Worm (Caenorhabditis elegans) whole organism, early embryonic: Measurements from ENCODE around the gene mrpl-46.

ENCODE experiments used
- B0310.2 ChIP-seq: sonication (generic microtip); optimal IDR thresholded peaks from 2 replicates; lab custom pipeline; 2016; ENCODE audit warnings: mild to moderate bottlenecking, missing genetic modification characterization, missing compliant biosample characterization
- F13C5.2 ChIP-seq: sonication (generic microtip); optimal IDR thresholded peaks from 2 replicates; lab custom pipeline; 2017; ENCODE audit warnings: mild to moderate bottlenecking, missing genetic modification characterization, inconsistent platforms, missing compliant biosample characterization
- ama-1 ChIP-seq: fragments of 150-350 bp; optimal IDR thresholded peaks from 2 replicates; lab custom pipeline; 2014
- ets-7 ChIP-seq: sonication (generic microtip); optimal IDR thresholded peaks from 2 replicates; lab custom pipeline; 2016; ENCODE audit warnings: missing genotype, missing genetic modification characterization, missing compliant biosample characterization
- flt-1 ChIP-seq: fragments of 200-800 bp; sonication (Bioruptor generic); IDR thresholded peaks from 2 replicates; pipeline ENCODE4 v1.3.6; 2022; ENCODE audit warnings: missing genetic modification characterization, missing compliant biosample characterization
- hmbx-1 ChIP-seq: sonication (generic microtip); optimal IDR thresholded peaks from 2 replicates; lab custom pipeline; 2016; ENCODE audit warnings: mild to moderate bottlenecking, missing genetic modification characterization, missing compliant biosample characterization
- hmg-4 ChIP-seq: fragments of 200-800 bp; sonication (Bioruptor generic); optimal IDR thresholded peaks from 2 replicates; lab custom pipeline; 2018; ENCODE audit warnings: mild to moderate bottlenecking, missing genetic modification characterization, missing compliant biosample characterization
- hnd-1 ChIP-seq: sonication (generic microtip); optimal IDR thresholded peaks from 2 replicates; lab custom pipeline; 2016; ENCODE audit warnings: missing genetic modification characterization, missing compliant biosample characterization
- pes-1 ChIP-seq: fragments of 200-800 bp; sonication (Bioruptor generic); IDR thresholded peaks from 2 replicates; pipeline ENCODE4 v1.3.6; 2022; ENCODE audit warnings: missing genetic modification reagents, missing genetic modification characterization, missing compliant biosample characterization
- scrt-1 ChIP-seq: fragments of 200-800 bp; sonication (Bioruptor generic); IDR thresholded peaks from 2 replicates; pipeline ENCODE4 v1.3.6; 2022; ENCODE audit warnings: missing genetic modification characterization, missing compliant biosample characterization
- tbx-37 ChIP-seq: fragments of 200-800 bp; sonication (Bioruptor generic); conservative IDR thresholded peaks from 2 replicates; pipeline ENCODE4 v1.3.6; 2022; ENCODE audit warnings: missing genetic modification reagents, missing genetic modification characterization, missing compliant biosample characterization
- tra-4 ChIP-seq: sonication (generic microtip); optimal IDR thresholded peaks from 2 replicates; lab custom pipeline; 2017; ENCODE audit warnings: missing genetic modification characterization, missing compliant biosample characterization

DNA sequence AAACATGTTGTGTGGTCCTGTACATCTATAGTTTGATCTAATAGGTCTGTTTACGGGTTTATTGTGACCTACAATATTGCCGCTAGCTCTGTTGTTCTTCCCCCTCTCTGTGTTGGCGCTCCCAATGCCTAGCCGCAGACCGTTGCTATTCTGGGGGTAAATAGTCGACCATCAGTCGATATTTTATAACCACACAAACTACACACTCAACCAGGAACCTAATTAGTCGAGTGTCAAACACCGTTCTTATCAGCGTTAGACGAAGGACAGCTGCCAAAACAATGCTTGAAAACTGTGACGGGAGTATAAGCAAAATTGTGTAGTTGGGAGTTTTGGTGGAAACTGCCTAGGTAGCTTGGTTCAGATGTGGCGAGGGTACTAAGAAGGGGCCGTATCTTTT lies 18.2 kb upstream of the mrpl-46 start:
- no peak for TF ChIP-seq scrt-1 (GFP tag; lab: Robert Waterston, UW)
- TF ChIP-seq tbx-37 (GFP tag; lab: Robert Waterston, UW): no peak
- TF ChIP-seq ama-1 (lab: Kevin White, UChicago): no peak
- TF ChIP-seq F13C5.2 (tag; lab: Kevin White, UChicago): no peak
- TF ChIP-seq pes-1 (GFP tag; lab: Robert Waterston, UW): no peak
- TF ChIP-seq hmg-4 (GFP tag; lab: Kevin White, UChicago): no peak
- no peak for TF ChIP-seq hnd-1 (tag; lab: Kevin White, UChicago)
- TF ChIP-seq flt-1 (GFP tag; lab: Robert Waterston, UW): no peak
- no peak for TF ChIP-seq B0310.2 (tag; lab: Kevin White, UChicago)
- TF ChIP-seq tra-4: no peak
- no peak for TF ChIP-seq ets-7 (tag; lab: Kevin White, UChicago)
- TF ChIP-seq hmbx-1 (tag; lab: Kevin White, UChicago): no peak
